Worm (Caenorhabditis elegans) whole organism, L2 larva: ENCODE results near the gene laat-1.

Experiments
- C34F6.9 ChIP-seq: fragments of 150-350 bp; optimal IDR thresholded peaks from 2 replicates; lab custom pipeline; 2014; ENCODE audit warnings: missing biosample characterization, missing genetic modification characterization
- R02D3.7 ChIP-seq: fragments of 150-350 bp; optimal IDR thresholded peaks from 2 replicates; lab custom pipeline; 2014; ENCODE audit warnings: missing biosample characterization, missing genetic modification characterization
- Y55F3AM.14 ChIP-seq: fragments of 200-800 bp; sonication (Bioruptor generic); optimal IDR thresholded peaks from 2 replicates; lab custom pipeline; 2018; ENCODE audit warnings: mild to moderate bottlenecking, missing genetic modification characterization, missing compliant biosample characterization
- ZK546.5 ChIP-seq: sonication (generic microtip); optimal IDR thresholded peaks from 2 replicates; lab custom pipeline; 2017; ENCODE audit warnings: missing biosample characterization, missing genetic modification characterization
- alr-1 ChIP-seq: fragments of 150-350 bp; optimal IDR thresholded peaks from 2 replicates; lab custom pipeline; 2014; ENCODE audit warnings: missing biosample characterization, missing genetic modification characterization
- aly-2 ChIP-seq: fragments of 150-350 bp; optimal IDR thresholded peaks from 2 replicates; lab custom pipeline; 2014; ENCODE audit warnings: missing biosample characterization, missing genetic modification characterization
- ama-1 ChIP-seq: fragments of 150-350 bp; optimal IDR thresholded peaks from 2 replicates; lab custom pipeline; 2018; ENCODE audit warnings: inconsistent platforms
- blmp-1 ChIP-seq: sonication (generic microtip); optimal IDR thresholded peaks from 2 replicates; lab custom pipeline; 2017; ENCODE audit warnings: missing genetic modification characterization, mild to moderate bottlenecking, missing compliant biosample characterization, antibody characterized with exemption, moderate library complexity; ENCODE audit not compliant: insufficient read depth
- ceh-82 ChIP-seq: fragments of 150-350 bp; optimal IDR thresholded peaks from 2 replicates; lab custom pipeline; 2014; ENCODE audit warnings: missing biosample characterization, missing genetic modification characterization
- crh-2 ChIP-seq: sonication (generic microtip); optimal IDR thresholded peaks from 2 replicates; lab custom pipeline; 2017; ENCODE audit warnings: missing biosample characterization, missing genetic modification characterization
- dmd-4 ChIP-seq: sonication (generic microtip); optimal IDR thresholded peaks from 2 replicates; lab custom pipeline; 2017; ENCODE audit warnings: missing biosample characterization, missing genetic modification characterization
- egl-27 ChIP-seq: sonication (generic microtip); optimal IDR thresholded peaks from 3 replicates; lab custom pipeline; 2017; ENCODE audit warnings: missing biosample characterization, missing genetic modification reagents, missing genetic modification characterization
- elt-1 ChIP-seq: fragments of 150-350 bp; optimal IDR thresholded peaks from 2 replicates; lab custom pipeline; 2014; ENCODE audit warnings: missing biosample characterization, missing genetic modification characterization
- elt-3 ChIP-seq: sonication (generic microtip); optimal IDR thresholded peaks from 2 replicates; lab custom pipeline; 2017; ENCODE audit warnings: missing biosample characterization, missing genetic modification characterization
- fos-1 ChIP-seq: fragments of 150-350 bp; optimal IDR thresholded peaks from 2 replicates; lab custom pipeline; 2014; ENCODE audit warnings: missing biosample characterization, missing genetic modification characterization
- gmeb-1 ChIP-seq: fragments of 150-350 bp; optimal IDR thresholded peaks from 2 replicates; lab custom pipeline; 2014; ENCODE audit warnings: missing biosample characterization, missing genetic modification characterization
- lin-11 ChIP-seq: fragments of 150-350 bp; sonication (generic microtip); optimal IDR thresholded peaks from 2 replicates; lab custom pipeline; 2014; ENCODE audit warnings: missing biosample characterization, missing genetic modification characterization, inconsistent platforms, mixed read lengths
- lin-13 ChIP-seq: fragments of 150-350 bp; optimal IDR thresholded peaks from 2 replicates; lab custom pipeline; 2014; ENCODE audit warnings: missing biosample characterization, missing genetic modification reagents, missing genetic modification characterization
- lin-39 ChIP-seq: fragments of 150-350 bp; optimal IDR thresholded peaks from 2 replicates; lab custom pipeline; 2014; ENCODE audit warnings: missing biosample characterization, missing genetic modification reagents, missing genetic modification characterization
- lsy-2 ChIP-seq, 2 experiments: fragments of 150-350 bp in 1 of 2; sonication (generic microtip) in 1 of 2; optimal IDR thresholded peaks; 2 replicates each; lab custom pipeline; 2014 to 2017; ENCODE audit warnings: missing biosample characterization in 2 of 2, missing genetic modification characterization in 2 of 2
- mab-5 ChIP-seq: fragments of 150-350 bp; optimal IDR thresholded peaks from 2 replicates; lab custom pipeline; 2014; ENCODE audit warnings: missing biosample characterization, missing genetic modification characterization
- mbf-1 ChIP-seq: sonication (generic microtip); optimal IDR thresholded peaks from 2 replicates; lab custom pipeline; 2017; ENCODE audit warnings: missing biosample characterization, missing genetic modification characterization
- mdl-1 ChIP-seq, 2 experiments: fragments of 150-350 bp in 1 of 2; sonication (generic microtip) in 1 of 2; optimal IDR thresholded peaks; 2 replicates each; lab custom pipeline; 2017; ENCODE audit warnings: missing biosample characterization in 2 of 2, missing genetic modification characterization in 2 of 2
- nhr-10 ChIP-seq: sonication (generic microtip); optimal IDR thresholded peaks from 2 replicates; lab custom pipeline; 2017; ENCODE audit warnings: missing biosample characterization, missing genetic modification characterization
- nhr-11 ChIP-seq: fragments of 150-350 bp; optimal IDR thresholded peaks from 2 replicates; lab custom pipeline; 2014; ENCODE audit warnings: missing biosample characterization, missing genetic modification characterization
- nhr-12 ChIP-seq: fragments of 150-350 bp; optimal IDR thresholded peaks from 2 replicates; lab custom pipeline; 2014; ENCODE audit warnings: missing biosample characterization, missing genetic modification characterization
- nhr-129 ChIP-seq: fragments of 150-350 bp; optimal IDR thresholded peaks from 2 replicates; lab custom pipeline; 2014; ENCODE audit warnings: missing biosample characterization, missing genetic modification characterization
- nhr-21 ChIP-seq: fragments of 150-350 bp; optimal IDR thresholded peaks from 2 replicates; lab custom pipeline; 2014; ENCODE audit warnings: missing biosample characterization, missing genetic modification characterization
- nhr-23 ChIP-seq: fragments of 150-350 bp; optimal IDR thresholded peaks from 2 replicates; lab custom pipeline; 2014; ENCODE audit warnings: missing biosample characterization, missing genetic modification reagents, missing genetic modification characterization
- nhr-237 ChIP-seq: fragments of 150-350 bp; optimal IDR thresholded peaks from 2 replicates; lab custom pipeline; 2014; ENCODE audit warnings: missing biosample characterization, missing genetic modification characterization
- nhr-25 ChIP-seq: fragments of 150-350 bp; sonication (generic microtip); optimal IDR thresholded peaks from 3 replicates; lab custom pipeline; 2014; ENCODE audit warnings: missing biosample characterization, missing genetic modification characterization
- nhr-6 ChIP-seq: fragments of 150-350 bp; optimal IDR thresholded peaks from 2 replicates; lab custom pipeline; 2014; ENCODE audit warnings: missing biosample characterization, missing genetic modification characterization
- nhr-77 ChIP-seq: fragments of 150-350 bp; optimal IDR thresholded peaks from 2 replicates; lab custom pipeline; 2014; ENCODE audit warnings: missing biosample characterization, missing genetic modification characterization
- peb-1 ChIP-seq: fragments of 150-350 bp; optimal IDR thresholded peaks from 2 replicates; lab custom pipeline; 2014; ENCODE audit warnings: missing biosample characterization, missing genetic modification characterization
- sem-4 ChIP-seq: fragments of 150-350 bp; optimal IDR thresholded peaks from 2 replicates; lab custom pipeline; 2014; ENCODE audit warnings: missing biosample characterization, missing genetic modification reagents, missing genetic modification characterization
- skn-1 ChIP-seq: sonication (generic microtip); optimal IDR thresholded peaks from 2 replicates; lab custom pipeline; 2017; ENCODE audit warnings: missing biosample characterization, missing genetic modification characterization
- sma-3 ChIP-seq: sonication (generic microtip); optimal IDR thresholded peaks from 2 replicates; lab custom pipeline; 2016; ENCODE audit warnings: missing genetic modification reagents, missing genetic modification characterization, missing compliant biosample characterization
- unc-39 ChIP-seq: fragments of 150-350 bp; optimal IDR thresholded peaks from 2 replicates; lab custom pipeline; 2014; ENCODE audit warnings: missing biosample characterization, missing genetic modification characterization
- unc-55 ChIP-seq: fragments of 150-350 bp; sonication (generic microtip); optimal IDR thresholded peaks from 3 replicates; lab custom pipeline; 2014; ENCODE audit warnings: missing biosample characterization, missing genetic modification reagents, missing genetic modification characterization
- unc-62 ChIP-seq: fragments of 150-350 bp; optimal IDR thresholded peaks from 2 replicates; lab custom pipeline; 2014; ENCODE audit warnings: missing biosample characterization, missing genetic modification reagents, missing genetic modification characterization
- zag-1 ChIP-seq: fragments of 150-350 bp; optimal IDR thresholded peaks from 2 replicates; lab custom pipeline; 2014; ENCODE audit warnings: missing biosample characterization, missing genetic modification characterization
- ztf-1 ChIP-seq: fragments of 200-800 bp; sonication (Bioruptor generic); conservative IDR thresholded peaks from 2 replicates; pipeline ENCODE4 v1.3.6; 2022; ENCODE audit warnings: missing genetic modification characterization, missing compliant biosample characterization
- ztf-11 ChIP-seq: sonication (generic microtip); optimal IDR thresholded peaks from 2 replicates; lab custom pipeline; 2017; ENCODE audit warnings: missing biosample characterization, missing genetic modification characterization
- ztf-4 ChIP-seq: fragments of 150-350 bp; optimal IDR thresholded peaks from 2 replicates; lab custom pipeline; 2014; ENCODE audit warnings: missing biosample characterization, missing genetic modification characterization

laat-1 gene

ce11 chrII:247736-248135 is 10.1 kb upstream of the laat-1 start:
- TF ChIP-seq mdl-1 (tag; optimal IDR thresholded peaks at IDR 0.05; lab: Kevin White, UChicago), result no peak
- no peak for TF ChIP-seq peb-1 (tag; lab: Kevin White, UChicago)

- TF ChIP-seq fos-1 (tag; lab: Kevin White, UChicago) (peak; percentile 95), skn-1 (tag; lab: Kevin White, UChicago) (peak; percentile 88), ama-1 (lab: Kevin White, UChicago) (no peak), gmeb-1 (tag; lab: Kevin White, UChicago) (peak; percentile 18), crh-2 (tag; lab: Kevin White, UChicago) (peak; percentile 47)
- TF ChIP-seq, all 48 proteins: peak for 4
Observed at ce11 chrII:240043-240442, 2.4 kb upstream of the laat-1 start.

ce11 chrII:232641-233040 is 5.0 kb downstream of the laat-1 start, which contains the start of gene Y43H11AL.1:
Gene Y43H11AL.1, minus strand, starts transcription at chrII:232741.
- TF ChIP-seq R02D3.7 (no peak), ceh-82 (tag; lab: Kevin White, UChicago) (no peak), elt-3 (tag; lab: Kevin White, UChicago) (no peak), peb-1 (tag; lab: Kevin White, UChicago) (no peak), sem-4 (tag; lab: Kevin White, UChicago) (no peak), ztf-1 (GFP tag; lab: Robert Waterston, UW) (no peak), alr-1 (tag; lab: Kevin White, UChicago) (no peak), unc-62 (GFP tag; lab: Kevin White, UChicago) (no peak), gmeb-1 (tag; lab: Kevin White, UChicago) (no peak), nhr-237 (no peak), crh-2 (tag; lab: Kevin White, UChicago) (no peak), ztf-4 (tag; lab: Kevin White, UChicago) (no peak), C34F6.9 (tag; lab: Kevin White, UChicago) (no peak), aly-2 (tag; lab: Kevin White, UChicago) (no peak), fos-1 (tag; lab: Kevin White, UChicago) (no peak), lin-39 (tag; lab: Kevin White, UChicago) (no peak), sma-3 (GFP tag; lab: Kevin White, UChicago) (no peak)

ce11 chrII:221212-221611 is 16.4 kb downstream of the laat-1 start:
- TF ChIP-seq dmd-4 (no peak), blmp-1 (tag; lab: Kevin White, UChicago) (peak; percentile 38), unc-62 (GFP tag; lab: Kevin White, UChicago) (peak; percentile 68), R02D3.7 (no peak), aly-2 (tag; lab: Kevin White, UChicago) (no peak), lsy-2 (tag; optimal IDR thresholded peaks at IDR 0.05; lab: Kevin White, UChicago) (peak in 1 of 2 experiments; percentile 75), nhr-10 (peak; percentile 4), unc-55 (GFP tag; lab: Kevin White, UChicago) (peak; percentile 81), lin-39 (tag; lab: Kevin White, UChicago) (peak; percentile 41), ztf-4 (tag; lab: Kevin White, UChicago) (peak; percentile 54), ama-1 (lab: Kevin White, UChicago) (no peak), lin-13 (GFP tag; lab: Kevin White, UChicago) (peak; percentile 63), fos-1 (tag; lab: Kevin White, UChicago) (peak; percentile 78), elt-3 (tag; lab: Kevin White, UChicago) (no peak), mdl-1 (tag; optimal IDR thresholded peaks at IDR 0.05; lab: Kevin White, UChicago) (peak; percentile 54 to 89), nhr-6 (tag; lab: Kevin White, UChicago) (peak; percentile 53), Y55F3AM.14 (GFP tag; lab: Kevin White, UChicago) (peak; percentile 58), nhr-129 (tag; lab: Kevin White, UChicago) (peak; percentile 89), mab-5 (peak; percentile 75), C34F6.9 (tag; lab: Kevin White, UChicago) (peak; percentile 90), unc-39 (tag; lab: Kevin White, UChicago) (no peak), lin-11 (no peak), nhr-25 (tag; lab: Kevin White, UChicago) (peak; percentile 92), nhr-77 (no peak), zag-1 (tag; lab: Kevin White, UChicago) (peak; percentile 62), nhr-23 (tag; lab: Kevin White, UChicago) (no peak), egl-27 (tag; lab: Kevin White, UChicago) (peak; percentile 69), crh-2 (tag; lab: Kevin White, UChicago) (peak; percentile 76), nhr-11 (no peak), nhr-237 (no peak), ztf-11 (tag; lab: Kevin White, UChicago) (no peak), elt-1 (no peak), skn-1 (tag; lab: Kevin White, UChicago) (no peak), ztf-1 (GFP tag; lab: Robert Waterston, UW) (no peak), mbf-1 (tag; lab: Kevin White, UChicago) (no peak), nhr-21 (tag; lab: Kevin White, UChicago) (peak; percentile 69), nhr-12 (tag; lab: Kevin White, UChicago) (no peak), alr-1 (tag; lab: Kevin White, UChicago) (no peak), sem-4 (tag; lab: Kevin White, UChicago) (peak; percentile 64), sma-3 (GFP tag; lab: Kevin White, UChicago) (peak; percentile 75), ZK546.5 (tag; lab: Kevin White, UChicago) (no peak), ceh-82 (tag; lab: Kevin White, UChicago) (no peak), peb-1 (tag; lab: Kevin White, UChicago) (no peak)
